Worm (Caenorhabditis elegans) whole organism, L4 larva: ENCODE data around the gene clik-1.
A peak's percentile ranks its signal among the peaks of the same experiment; 100 is the strongest.

ENCODE experiments used
- R02D3.7 ChIP-seq: fragments of 150-350 bp; sonication (generic microtip); optimal IDR thresholded peaks from 3 replicates; lab custom pipeline; 2014; ENCODE audit warnings: missing biosample characterization, missing genetic modification characterization
- nhr-76 ChIP-seq: fragments of 150-350 bp; optimal IDR thresholded peaks from 2 replicates; lab custom pipeline; 2014; ENCODE audit warnings: missing biosample characterization, missing genetic modification characterization
- skn-1 ChIP-seq: fragments of 150-350 bp; optimal IDR thresholded peaks from 2 replicates; lab custom pipeline; 2014; ENCODE audit warnings: missing biosample characterization, missing genetic modification characterization
- unc-130 ChIP-seq: sonication (generic microtip); optimal IDR thresholded peaks from 2 replicates; lab custom pipeline; 2016; ENCODE audit warnings: missing genetic modification reagents, missing genetic modification characterization, missing compliant biosample characterization

- TF ChIP-seq nhr-76 (tag; lab: Kevin White, UChicago): no peak
- TF ChIP-seq skn-1 (tag; lab: Kevin White, UChicago): no peak
- TF ChIP-seq R02D3.7 (tag; lab: Kevin White, UChicago): no peak
- TF ChIP-seq unc-130: peak; percentile 61
Measured at ce11 chrV:6783044-6783625, 14.6 kb upstream of the clik-1 start.
